Fruit fly (Drosophila melanogaster) whole organism, prepupa: ENCODE results near the gene neb.

Experiments used
- Blimp-1 ChIP-seq: fragments of 200-800 bp; sonication (Bioruptor generic); optimal IDR thresholded peaks from 3 replicates; lab custom pipeline; 2017; ENCODE audit warnings: missing biosample characterization, missing genetic modification characterization, mild to moderate bottlenecking, moderate library complexity, missing genetic modification reagents
- CG11294 ChIP-seq: fragments of 200-800 bp; sonication (Bioruptor generic); IDR thresholded peaks from 2 replicates; pipeline ENCODE4 v1.3.6; 2022; ENCODE audit warnings: missing biosample characterization, missing genetic modification characterization
- CG11762 ChIP-seq: fragments of 200-800 bp; sonication (Bioruptor generic); optimal IDR thresholded peaks from 3 replicates; lab custom pipeline; 2016; ENCODE audit warnings: missing biosample characterization, missing genetic modification characterization; ENCODE audit not compliant: insufficient read depth
- CG1621 ChIP-seq: fragments of 200-800 bp; sonication (Bioruptor generic); optimal IDR thresholded peaks from 3 replicates; lab custom pipeline; 2018; ENCODE audit warnings: missing biosample characterization, mild to moderate bottlenecking, missing genetic modification characterization
- CG16779 ChIP-seq: fragments of 200-800 bp; sonication (Bioruptor generic); optimal IDR thresholded peaks from 3 replicates; lab custom pipeline; 2017; ENCODE audit warnings: missing biosample characterization, mild to moderate bottlenecking, missing genetic modification characterization
- CG3032 ChIP-seq: fragments of 200-800 bp; optimal IDR thresholded peaks from 2 replicates; lab custom pipeline; 2019; ENCODE audit warnings: missing biosample characterization, mild to moderate bottlenecking, missing genetic modification characterization, moderate library complexity
- CG31627 ChIP-seq: fragments of 200-800 bp; sonication (Bioruptor generic); optimal IDR thresholded peaks from 3 replicates; lab custom pipeline; 2016; ENCODE audit warnings: missing biosample characterization, missing genetic modification characterization
- CG34406 ChIP-seq: fragments of 200-800 bp; sonication (Bioruptor generic); optimal IDR thresholded peaks from 3 replicates; lab custom pipeline; 2016; ENCODE audit warnings: missing biosample characterization, missing genetic modification characterization
- CG3919 ChIP-seq: fragments of 200-800 bp; sonication (Bioruptor generic); optimal IDR thresholded peaks from 3 replicates; lab custom pipeline; 2016; ENCODE audit warnings: missing biosample characterization, missing genetic modification characterization
- CG4318 ChIP-seq: fragments of 200-800 bp; sonication (Bioruptor generic); optimal IDR thresholded peaks from 3 replicates; lab custom pipeline; 2017; ENCODE audit warnings: missing biosample characterization, mild to moderate bottlenecking, missing genetic modification characterization
- CG6163 ChIP-seq: fragments of 200-800 bp; sonication (Bioruptor generic); IDR thresholded peaks from 3 replicates; pipeline ENCODE4 v1.3.6; 2022; ENCODE audit warnings: missing biosample characterization, missing genetic modification characterization
- CG6276 ChIP-seq: fragments of 200-800 bp; sonication (Bioruptor generic); optimal IDR thresholded peaks from 2 replicates; lab custom pipeline; 2017; ENCODE audit warnings: missing biosample characterization, mild to moderate bottlenecking, missing genetic modification characterization
- CG6792 ChIP-seq: fragments of 200-800 bp; sonication (Bioruptor generic); optimal IDR thresholded peaks from 3 replicates; lab custom pipeline; 2016; ENCODE audit warnings: missing biosample characterization, missing genetic modification characterization
- CG6808 ChIP-seq: fragments of 200-800 bp; sonication (Bioruptor generic); optimal IDR thresholded peaks from 3 replicates; lab custom pipeline; 2017; ENCODE audit warnings: missing biosample characterization, missing genetic modification characterization, mild to moderate bottlenecking, moderate library complexity, missing genetic modification reagents
- CG7368 ChIP-seq: fragments of 200-800 bp; sonication (Bioruptor generic); optimal IDR thresholded peaks from 3 replicates; lab custom pipeline; 2016; ENCODE audit warnings: missing biosample characterization, missing genetic modification characterization
- CG8119 ChIP-seq: fragments of 200-800 bp; sonication (Bioruptor generic); IDR thresholded peaks from 3 replicates; pipeline ENCODE4 v1.3.6; 2022; ENCODE audit warnings: missing biosample characterization, missing genetic modification characterization
- CG8632 ChIP-seq: fragments of 200-800 bp; sonication (Bioruptor generic); optimal IDR thresholded peaks from 3 replicates; lab custom pipeline; 2016; ENCODE audit warnings: missing biosample characterization, missing genetic modification characterization
- CG9139 ChIP-seq: fragments of 200-800 bp; sonication (Bioruptor generic); optimal IDR thresholded peaks from 3 replicates; lab custom pipeline; 2017; ENCODE audit warnings: missing biosample characterization, mild to moderate bottlenecking, missing genetic modification characterization
- Eip75B ChIP-seq: fragments of 200-800 bp; sonication (Bioruptor generic); optimal IDR thresholded peaks from 3 replicates; lab custom pipeline; 2016; ENCODE audit warnings: missing biosample characterization, missing genetic modification characterization
- Eip78C ChIP-seq: fragments of 200-800 bp; sonication (Bioruptor generic); peaks from one replicate; lab custom pipeline; 2016; ENCODE audit warnings: missing biosample characterization, missing genetic modification characterization
- Eip93F ChIP-seq: fragments of 200-800 bp; sonication (Bioruptor generic); optimal IDR thresholded peaks from 2 replicates; lab custom pipeline; 2016; ENCODE audit warnings: missing biosample characterization, mild to moderate bottlenecking, missing genetic modification characterization
- Ets21C ChIP-seq: fragments of 200-800 bp; sonication (Bioruptor generic); optimal IDR thresholded peaks from 3 replicates; lab custom pipeline; 2016; ENCODE audit warnings: missing biosample characterization, missing genetic modification characterization
- Gug ChIP-seq: fragments of 200-800 bp; sonication (Bioruptor generic); IDR thresholded peaks from 2 replicates; pipeline ENCODE4 v1.3.6; 2022; ENCODE audit warnings: missing biosample characterization, missing genetic modification characterization
- Hr38 ChIP-seq: sonication (Bioruptor generic); optimal IDR thresholded peaks from 2 replicates; lab custom pipeline; 2016; ENCODE audit warnings: missing biosample characterization, missing genetic modification characterization
- Hr39 ChIP-seq: fragments of 200-800 bp; sonication (Bioruptor generic); optimal IDR thresholded peaks from 2 replicates; lab custom pipeline; 2016; ENCODE audit warnings: missing biosample characterization, missing genetic modification characterization
- Hr4 ChIP-seq: fragments of 200-800 bp; sonication (Bioruptor generic); optimal IDR thresholded peaks from 3 replicates; lab custom pipeline; 2016; ENCODE audit warnings: missing biosample characterization, missing genetic modification characterization
- Met ChIP-seq: fragments of 200-800 bp; sonication (Bioruptor generic); optimal IDR thresholded peaks from 3 replicates; lab custom pipeline; 2016; ENCODE audit warnings: missing biosample characterization, missing genetic modification characterization
- OdsH ChIP-seq: fragments of 200-800 bp; sonication (Bioruptor generic); optimal IDR thresholded peaks from 3 replicates; lab custom pipeline; 2016; ENCODE audit warnings: missing biosample characterization, missing genetic modification characterization
- Sox14 ChIP-seq: fragments of 200-800 bp; sonication (Bioruptor generic); optimal IDR thresholded peaks from 3 replicates; lab custom pipeline; 2016; ENCODE audit warnings: missing biosample characterization, missing genetic modification characterization
- achi ChIP-seq: fragments of 200-800 bp; sonication (Bioruptor generic); optimal IDR thresholded peaks from 3 replicates; lab custom pipeline; 2016; ENCODE audit warnings: missing biosample characterization, missing genetic modification characterization
- acj6 ChIP-seq: fragments of 200-800 bp; sonication (Bioruptor generic); optimal IDR thresholded peaks from 3 replicates; lab custom pipeline; 2016; ENCODE audit warnings: missing biosample characterization, missing genetic modification characterization
- cyc ChIP-seq: fragments of 200-800 bp; sonication (Bioruptor generic); optimal IDR thresholded peaks from 3 replicates; lab custom pipeline; 2016; ENCODE audit warnings: missing biosample characterization, missing genetic modification characterization
- dac ChIP-seq: fragments of 200-800 bp; sonication (Bioruptor generic); optimal IDR thresholded peaks from 2 replicates; lab custom pipeline; 2017; ENCODE audit warnings: missing biosample characterization, mild to moderate bottlenecking, missing genetic modification characterization
- dsx ChIP-seq: fragments of 200-800 bp; optimal IDR thresholded peaks from 3 replicates; lab custom pipeline; 2019; ENCODE audit warnings: missing biosample characterization, mild to moderate bottlenecking, missing genetic modification characterization, moderate library complexity; ENCODE audit not compliant: poor library complexity, severe bottlenecking
- esn ChIP-seq: fragments of 200-800 bp; sonication (Bioruptor generic); optimal IDR thresholded peaks from 2 replicates; lab custom pipeline; 2016; ENCODE audit warnings: missing biosample characterization, mild to moderate bottlenecking, missing genetic modification characterization, moderate library complexity
- fd59A ChIP-seq: fragments of 200-800 bp; sonication (Bioruptor generic); optimal IDR thresholded peaks from 2 replicates; lab custom pipeline; 2017; ENCODE audit warnings: missing biosample characterization, mild to moderate bottlenecking, missing genetic modification characterization, missing genetic modification reagents
- fd85E ChIP-seq: fragments of 200-800 bp; sonication (Bioruptor generic); optimal IDR thresholded peaks from 3 replicates; lab custom pipeline; 2016; ENCODE audit warnings: missing biosample characterization, missing genetic modification characterization
- fkh ChIP-seq: fragments of 200-800 bp; sonication (Bioruptor generic); optimal IDR thresholded peaks from 3 replicates; lab custom pipeline; 2017; ENCODE audit warnings: missing biosample characterization, mild to moderate bottlenecking, missing genetic modification characterization, moderate library complexity
- lz ChIP-seq: fragments of 200-800 bp; sonication (Bioruptor generic); optimal IDR thresholded peaks from 3 replicates; lab custom pipeline; 2016; ENCODE audit warnings: missing biosample characterization, missing genetic modification characterization
- pdm3 ChIP-seq: fragments of 200-800 bp; sonication (Bioruptor generic); optimal IDR thresholded peaks from 3 replicates; lab custom pipeline; 2016; ENCODE audit warnings: missing biosample characterization, missing genetic modification characterization
- topi ChIP-seq: fragments of 200-800 bp; sonication (Bioruptor generic); optimal IDR thresholded peaks from 3 replicates; lab custom pipeline; 2016; ENCODE audit warnings: missing biosample characterization, missing genetic modification characterization
- vri ChIP-seq: fragments of 200-800 bp; sonication (Bioruptor generic); optimal IDR thresholded peaks from 3 replicates; lab custom pipeline; 2016; ENCODE audit warnings: missing biosample characterization, mild to moderate bottlenecking, missing genetic modification characterization

neb gene

DNA sequence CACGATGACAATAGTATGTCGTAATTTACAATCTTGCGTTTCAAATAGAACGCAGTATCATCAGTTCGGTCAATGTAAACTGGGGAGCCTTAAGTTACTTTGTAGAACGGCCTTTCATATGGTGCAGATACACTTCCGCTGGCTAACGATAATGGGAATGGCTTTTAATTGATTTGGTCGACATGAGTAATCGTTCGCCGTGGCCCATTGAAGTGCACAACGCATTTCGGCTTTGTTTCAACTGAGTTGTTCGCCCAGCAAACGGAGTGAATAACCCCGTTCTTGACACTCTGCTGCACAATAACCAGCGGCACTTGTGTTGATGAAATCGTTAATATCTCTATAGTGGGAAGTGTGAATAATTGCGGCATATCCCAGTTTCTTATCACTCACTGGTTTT is 7.6 kb upstream of the neb start:
- TF ChIP-seq acj6 (no peak), Gug (no peak), dsx (peak; percentile 34), dac (GFP tag; lab: Kevin White, UChicago) (no peak), CG4318 (GFP tag; lab: Kevin White, UChicago) (no peak), vri (peak; percentile 51), CG34406 (GFP tag; lab: Kevin White, UChicago) (no peak), CG16779 (no peak), Eip78C (GFP tag; lab: Kevin White, UChicago) (peak; percentile 7), achi (GFP tag; lab: Kevin White, UChicago) (no peak), CG6808 (no peak), fd85E (GFP tag; lab: Kevin White, UChicago) (no peak), lz (GFP tag; lab: Kevin White, UChicago) (no peak), Eip75B (no peak), Ets21C (GFP tag; lab: Kevin White, UChicago) (no peak), CG31627 (GFP tag; lab: Kevin White, UChicago) (no peak), Eip93F (GFP tag; lab: Kevin White, UChicago) (peak; percentile 6), Sox14 (peak; percentile 4), OdsH (GFP tag; lab: Kevin White, UChicago) (no peak), Hr38 (no peak), CG6163 (GFP tag; lab: Robert Waterston, UW) (0 out of 3 replicates have a peak, but pooled peaks have one; percentile 6), cyc (no peak), CG6792 (GFP tag; lab: Kevin White, UChicago) (no peak), CG3032 (tag; lab: Kevin White, UChicago) (no peak), topi (no peak), pdm3 (GFP tag; lab: Kevin White, UChicago) (no peak), CG1621 (tag; lab: Kevin White, UChicago) (no peak), Met (GFP tag; lab: Kevin White, UChicago) (no peak), fd59A (GFP tag; lab: Kevin White, UChicago) (no peak), CG7368 (GFP tag; lab: Kevin White, UChicago) (no peak), CG8119 (GFP tag; lab: Robert Waterston, UW) (no peak), CG8632 (GFP tag; lab: Kevin White, UChicago) (no peak), Hr4 (GFP tag; lab: Kevin White, UChicago) (no peak), CG3919 (GFP tag; lab: Kevin White, UChicago) (no peak), Blimp-1 (GFP tag; lab: Kevin White, UChicago) (no peak)

DNA sequence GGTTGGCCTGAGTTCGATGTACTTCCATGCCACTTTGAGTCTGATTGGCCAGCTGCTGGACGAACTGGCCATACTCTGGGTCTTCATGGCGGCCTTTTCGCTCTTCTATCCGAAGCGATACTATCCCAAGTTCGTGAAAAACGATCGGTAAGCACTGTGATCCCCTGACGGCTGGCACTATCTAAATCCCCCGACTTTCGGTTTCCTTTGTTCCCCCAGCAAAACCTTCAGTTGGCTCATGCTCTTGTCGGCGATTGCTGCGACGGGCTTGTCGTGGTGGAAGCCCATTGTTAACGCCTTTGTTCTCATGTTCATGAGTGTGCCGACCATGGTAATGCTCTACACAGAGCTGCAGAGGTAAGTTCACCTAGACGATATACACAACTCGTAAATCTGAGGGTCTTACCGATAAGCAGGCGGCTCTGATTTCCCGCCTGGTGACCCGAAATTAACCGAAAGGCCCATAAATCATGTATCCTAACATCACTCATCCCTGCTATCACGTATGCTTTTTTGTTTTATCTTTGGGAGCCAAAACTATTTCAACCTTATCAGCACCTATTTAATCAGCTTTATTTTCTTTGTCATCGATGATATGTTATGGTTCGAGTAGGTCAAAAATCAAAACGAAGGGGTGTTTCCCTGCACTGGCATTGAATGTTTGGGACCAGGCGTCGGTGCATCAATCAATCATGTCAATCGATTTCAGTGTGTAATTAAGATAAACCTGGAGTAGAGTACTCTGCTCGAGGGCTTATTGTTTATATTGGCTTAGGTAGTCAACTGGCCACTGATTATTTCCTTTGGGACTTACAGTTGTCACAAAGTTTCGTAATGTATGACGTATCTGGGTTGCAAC is 6.2 kb upstream of the neb start:
- TF ChIP-seq CG11762 (GFP tag; lab: Kevin White, UChicago) (no peak), Eip78C (GFP tag; lab: Kevin White, UChicago) (peak; percentile 43), CG6276 (GFP tag; lab: Kevin White, UChicago) (no peak), fd85E (GFP tag; lab: Kevin White, UChicago) (no peak), Hr39 (no peak), esn (GFP tag; lab: Kevin White, UChicago) (no peak), CG3919 (GFP tag; lab: Kevin White, UChicago) (no peak), CG11294 (GFP tag; lab: Robert Waterston, UW) (no peak), Eip93F (GFP tag; lab: Kevin White, UChicago) (peak; percentile 60), vri (peak; percentile 42), fkh (GFP tag; lab: Kevin White, UChicago) (peak; percentile 78), Sox14 (peak; percentile 93), CG9139 (GFP tag; lab: Kevin White, UChicago) (no peak), Hr4 (GFP tag; lab: Kevin White, UChicago) (no peak)
